Worm (Caenorhabditis elegans) whole organism, L1 larva: ENCODE data around the gene skr-17.

Experiments
- C04F5.9 ChIP-seq: sonication (generic microtip); optimal IDR thresholded peaks from 2 replicates; lab custom pipeline; 2016; ENCODE audit warnings: missing genetic modification characterization, missing compliant biosample characterization
- F16B12.6 ChIP-seq: fragments of 150-350 bp; optimal IDR thresholded peaks from 2 replicates; lab custom pipeline; 2014; ENCODE audit warnings: missing biosample characterization, missing genetic modification characterization
- alr-1 ChIP-seq: fragments of 200-800 bp; sonication (Bioruptor generic); optimal IDR thresholded peaks from 2 replicates; lab custom pipeline; 2018; ENCODE audit warnings: borderline replicate concordance, mild to moderate bottlenecking, missing genetic modification characterization, missing compliant biosample characterization
- aly-2 ChIP-seq: fragments of 150-350 bp; optimal IDR thresholded peaks from 2 replicates; lab custom pipeline; 2014; ENCODE audit warnings: missing biosample characterization, missing genetic modification characterization
- blmp-1 ChIP-seq: fragments of 150-350 bp; optimal IDR thresholded peaks from 2 replicates; lab custom pipeline; 2014; ENCODE audit warnings: missing biosample characterization, missing genetic modification characterization
- ceh-63 ChIP-seq: fragments of 200-800 bp; sonication (Bioruptor generic); optimal IDR thresholded peaks from 2 replicates; lab custom pipeline; 2018; ENCODE audit warnings: mild to moderate bottlenecking, missing genetic modification characterization, missing compliant biosample characterization
- ceh-8 ChIP-seq: fragments of 200-800 bp; sonication (Bioruptor generic); optimal IDR thresholded peaks from 2 replicates; lab custom pipeline; 2018; ENCODE audit warnings: mild to moderate bottlenecking, missing genetic modification characterization, moderate library complexity, missing compliant biosample characterization
- ceh-82 ChIP-seq, 3 experiments: fragments of 150-350 bp in 1 of 3; sonication (generic microtip) in 2 of 3; optimal IDR thresholded peaks; 2 replicates each; lab custom pipeline; 2014 to 2017; ENCODE audit warnings: missing biosample characterization in 3 of 3, missing genetic modification characterization in 3 of 3
- ceh-88 ChIP-seq: fragments of 200-800 bp; sonication (Bioruptor generic); IDR thresholded peaks from 2 replicates; pipeline ENCODE4 v1.3.6; 2022; ENCODE audit warnings: missing genetic modification characterization, missing compliant biosample characterization
- dpl-1 ChIP-seq, 3 experiments: fragments of 150-350 bp in 2 of 3; sonication (generic microtip) in 1 of 3; optimal IDR thresholded peaks; 2 replicates each; lab custom pipeline; 2014 to 2017; ENCODE audit warnings: missing biosample characterization in 3 of 3, missing genetic modification characterization in 3 of 3, missing genetic modification reagents in 3 of 3
- efl-1 ChIP-seq, 4 experiments: fragments of 150-350 bp; optimal IDR thresholded peaks in 3 of 4; peaks in 1 of 4; 1 replicate in 1 of 4; 2 replicates in 3 of 4; lab custom pipeline; 2014; ENCODE audit warnings: missing biosample characterization in 2 of 4, missing genetic modification characterization in 2 of 4, missing genetic modification reagents in 2 of 4
- efl-3 ChIP-seq: fragments of 200-800 bp; sonication (Bioruptor generic); optimal IDR thresholded peaks from 2 replicates; lab custom pipeline; 2018; ENCODE audit warnings: mild to moderate bottlenecking, missing genetic modification characterization, missing compliant biosample characterization
- egl-13 ChIP-seq: sonication (generic microtip); optimal IDR thresholded peaks from 2 replicates; lab custom pipeline; 2016; ENCODE audit warnings: missing genotype, missing genetic modification reagents, missing genetic modification characterization, missing compliant biosample characterization
- egl-27 ChIP-seq, 2 experiments: fragments of 150-350 bp in 1 of 2; sonication (generic microtip); optimal IDR thresholded peaks; 3 replicates each; lab custom pipeline; 2017 to 2018; ENCODE audit warnings: missing biosample characterization in 2 of 2, missing genetic modification characterization in 2 of 2, missing genetic modification reagents in 2 of 2
- fkh-8 ChIP-seq: sonication (generic microtip); optimal IDR thresholded peaks from 2 replicates; lab custom pipeline; 2016; ENCODE audit warnings: mild to moderate bottlenecking, missing genetic modification characterization, missing compliant biosample characterization
- grh-1 ChIP-seq: fragments of 200-800 bp; sonication (Bioruptor generic); IDR thresholded peaks from 2 replicates; pipeline ENCODE4 v1.3.6; 2022; ENCODE audit warnings: missing genetic modification reagents, missing genetic modification characterization, missing compliant biosample characterization
- hlh-4 ChIP-seq: sonication (generic microtip); optimal IDR thresholded peaks from 2 replicates; lab custom pipeline; 2016; ENCODE audit warnings: mild to moderate bottlenecking, missing genetic modification characterization, missing compliant biosample characterization
- hpl-2 ChIP-seq: fragments of 150-350 bp; optimal IDR thresholded peaks from 2 replicates; lab custom pipeline; 2014; ENCODE audit warnings: missing biosample characterization, missing genetic modification reagents, missing genetic modification characterization
- lin-14 ChIP-seq: fragments of 200-800 bp; sonication (Bioruptor generic); optimal IDR thresholded peaks from 2 replicates; lab custom pipeline; 2018; ENCODE audit warnings: mild to moderate bottlenecking, missing genetic modification characterization, moderate library complexity, missing compliant biosample characterization
- lin-15B ChIP-seq: fragments of 150-350 bp; sonication (generic microtip); optimal IDR thresholded peaks from 3 replicates; lab custom pipeline; 2014; ENCODE audit warnings: missing biosample characterization, missing genetic modification characterization
- lin-35 ChIP-seq, 2 experiments: fragments of 150-350 bp; optimal IDR thresholded peaks; 2 replicates each; lab custom pipeline; 2014; ENCODE audit warnings: missing biosample characterization in 2 of 2, missing genetic modification characterization in 2 of 2, missing genetic modification reagents in 2 of 2
- lin-39 ChIP-seq: fragments of 150-350 bp; optimal IDR thresholded peaks from 2 replicates; lab custom pipeline; 2014; ENCODE audit warnings: missing biosample characterization, missing genetic modification reagents, missing genetic modification characterization
- lsy-2 ChIP-seq, 2 experiments: fragments of 150-350 bp; optimal IDR thresholded peaks; 2 replicates each; lab custom pipeline; 2014; ENCODE audit warnings: missing biosample characterization in 2 of 2, missing genetic modification characterization in 2 of 2
- mab-9 ChIP-seq: fragments of 200-800 bp; sonication (Bioruptor generic); IDR thresholded peaks from 2 replicates; pipeline ENCODE4 v1.3.6; 2022; ENCODE audit warnings: missing genetic modification reagents, missing genetic modification characterization, missing compliant biosample characterization
- mdl-1 ChIP-seq, 2 experiments: fragments of 150-350 bp; optimal IDR thresholded peaks; 2 replicates each; lab custom pipeline; 2014 to 2017; ENCODE audit warnings: missing biosample characterization in 2 of 2, missing genetic modification characterization in 2 of 2, inconsistent platforms in 1 of 2
- mef-2 ChIP-seq: fragments of 150-350 bp; optimal IDR thresholded peaks from 2 replicates; lab custom pipeline; 2014; ENCODE audit warnings: missing biosample characterization, missing genetic modification characterization
- mep-1 ChIP-seq: fragments of 150-350 bp; optimal IDR thresholded peaks from 2 replicates; lab custom pipeline; 2014; ENCODE audit warnings: missing biosample characterization, missing genetic modification characterization
- nhr-20 ChIP-seq: sonication (generic microtip); optimal IDR thresholded peaks from 2 replicates; lab custom pipeline; 2016; ENCODE audit warnings: mild to moderate bottlenecking, missing genetic modification characterization, missing compliant biosample characterization
- nhr-71 ChIP-seq: sonication (generic microtip); optimal IDR thresholded peaks from 2 replicates; lab custom pipeline; 2016; ENCODE audit warnings: mild to moderate bottlenecking, missing genetic modification characterization, moderate library complexity, missing compliant biosample characterization
- nhr-85 ChIP-seq: sonication (generic microtip); peaks from one replicate; lab custom pipeline; 2016; ENCODE audit warnings: missing genetic modification characterization, inconsistent platforms, missing compliant biosample characterization
- pag-3 ChIP-seq: sonication (generic microtip); optimal IDR thresholded peaks from 2 replicates; lab custom pipeline; 2017; ENCODE audit warnings: missing genetic modification characterization, mild to moderate bottlenecking, missing compliant biosample characterization, antibody characterized with exemption, borderline replicate concordance; ENCODE audit not compliant: insufficient read depth
- pax-3 ChIP-seq: fragments of 200-800 bp; sonication (Bioruptor generic); optimal IDR thresholded peaks from 2 replicates; lab custom pipeline; 2018; ENCODE audit warnings: mild to moderate bottlenecking, missing genetic modification characterization, moderate library complexity, missing compliant biosample characterization
- skn-1 ChIP-seq: fragments of 150-350 bp; optimal IDR thresholded peaks from 2 replicates; lab custom pipeline; 2014; ENCODE audit warnings: missing biosample characterization, missing genetic modification characterization
- snpc-4 ChIP-seq: fragments of 150-350 bp; optimal IDR thresholded peaks from 2 replicates; lab custom pipeline; 2014; ENCODE audit warnings: missing biosample characterization, missing genetic modification characterization
- sptf-1 ChIP-seq: fragments of 150-350 bp; optimal IDR thresholded peaks from 2 replicates; lab custom pipeline; 2014; ENCODE audit warnings: missing biosample characterization, missing genetic modification characterization
- sup-37 ChIP-seq: fragments of 200-800 bp; sonication (Bioruptor generic); optimal IDR thresholded peaks from 2 replicates; lab custom pipeline; 2018; ENCODE audit warnings: mild to moderate bottlenecking, missing genetic modification characterization, missing compliant biosample characterization
- unc-86 ChIP-seq: sonication (generic microtip); optimal IDR thresholded peaks from 2 replicates; lab custom pipeline; 2016; ENCODE audit warnings: missing genetic modification characterization, missing compliant biosample characterization
- unc-98 ChIP-seq: fragments of 200-800 bp; sonication (Bioruptor generic); IDR thresholded peaks from 2 replicates; pipeline ENCODE4 v1.3.6; 2022; ENCODE audit warnings: missing genetic modification characterization, missing compliant biosample characterization
- vab-15 ChIP-seq: sonication (generic microtip); optimal IDR thresholded peaks from 2 replicates; lab custom pipeline; 2017; ENCODE audit warnings: missing genotype, mild to moderate bottlenecking, missing genetic modification characterization, missing compliant biosample characterization
- ztf-4 ChIP-seq: fragments of 150-350 bp; optimal IDR thresholded peaks from 2 replicates; lab custom pipeline; 2014; ENCODE audit warnings: missing biosample characterization, missing genetic modification characterization

skr-17 gene

ce11 chrII:7763569-7763968, 19.7 kb upstream of the skr-17 start, which contains the start of gene B0228.9:
Gene B0228.9, minus strand, starts transcription at chrII:7763669.
- TF ChIP-seq pag-3 (tag; lab: Kevin White, UChicago) (no peak), hpl-2 (GFP tag; lab: Kevin White, UChicago) (no peak), aly-2 (no peak), ceh-8 (GFP tag; lab: Kevin White, UChicago) (no peak), skn-1 (tag; lab: Kevin White, UChicago) (no peak), mab-9 (no peak), alr-1 (tag; lab: Kevin White, UChicago) (no peak), snpc-4 (tag; lab: Kevin White, UChicago) (no peak)

- TF ChIP-seq lin-14 (GFP tag; lab: Kevin White, UChicago) (no peak), unc-86 (tag; lab: Kevin White, UChicago) (no peak), sup-37 (no peak), mef-2 (no peak), nhr-85 (tag; lab: Kevin White, UChicago) (no peak), hlh-4 (tag; lab: Kevin White, UChicago) (no peak), alr-1 (tag; lab: Kevin White, UChicago) (no peak), skn-1 (tag; lab: Kevin White, UChicago) (no peak), pax-3 (tag; lab: Kevin White, UChicago) (no peak), lin-39 (tag; lab: Kevin White, UChicago) (no peak), nhr-71 (tag; lab: Kevin White, UChicago) (no peak), grh-1 (GFP tag; lab: Robert Waterston, UW) (no peak), egl-13 (tag; lab: Kevin White, UChicago) (no peak), mep-1 (no peak), aly-2 (no peak), hpl-2 (GFP tag; lab: Kevin White, UChicago) (no peak), fkh-8 (tag; lab: Kevin White, UChicago) (no peak), lsy-2 (tag; optimal IDR thresholded peaks at IDR 0.05; lab: Kevin White, UChicago) (no peak)
- TF ChIP-seq, all 84 proteins: peak for 0
Measured at ce11 chrII:7765456-7765855, 17.9 kb upstream of the skr-17 start, which contains the start of gene srh-39. Gene srh-39, minus strand, starts transcription at chrII:7765556.

- TF ChIP-seq blmp-1 = peak; percentile 56
- no peak for TF ChIP-seq ceh-82 (tag; optimal IDR thresholded peaks at IDR 0.05; lab: Kevin White, UChicago)
- peak; percentile 59 for TF ChIP-seq nhr-85 (tag; lab: Kevin White, UChicago)
- TF ChIP-seq, all 84 proteins: peak for 2
Measured at ce11 chrII:7769254-7769653, 14.1 kb upstream of the skr-17 start.

- TF ChIP-seq F16B12.6 (no peak), nhr-20 (no peak), ztf-4 (tag; lab: Kevin White, UChicago) (no peak), unc-98 (no peak), lin-15B (tag; lab: Kevin White, UChicago) (no peak), egl-27 (tag; optimal IDR thresholded peaks at IDR 0.05; lab: Kevin White, UChicago) (no peak), ceh-88 (GFP tag; lab: Robert Waterston, UW) (no peak), efl-3 (GFP tag; lab: Kevin White, UChicago) (no peak), dpl-1 (GFP tag; optimal IDR thresholded peaks at IDR 0.05; lab: Kevin White, UChicago) (no peak), ceh-63 (no peak), fkh-8 (tag; lab: Kevin White, UChicago) (peak; percentile 65), nhr-85 (tag; lab: Kevin White, UChicago) (no peak), egl-13 (tag; lab: Kevin White, UChicago) (no peak), C04F5.9 (no peak), sptf-1 (tag; lab: Kevin White, UChicago) (no peak), efl-1 (optimal IDR thresholded peaks at IDR 0.05; lab: Kevin White, UChicago) (no peak), efl-1 (GFP tag; optimal IDR thresholded peaks at IDR 0.05 in 1 of 2; lab: Kevin White, UChicago) (peak in 1 of 2 experiments; percentile 49), lin-14 (GFP tag; lab: Kevin White, UChicago) (peak; percentile 31), lin-35 (GFP tag; optimal IDR thresholded peaks at IDR 0.05; lab: Kevin White, UChicago) (no peak), vab-15 (tag; lab: Kevin White, UChicago) (no peak), mef-2 (no peak), mdl-1 (tag; optimal IDR thresholded peaks at IDR 0.05; lab: Kevin White, UChicago) (no peak), ceh-8 (GFP tag; lab: Kevin White, UChicago) (no peak)
Measured at ce11 chrII:7770253-7770652, 13.1 kb upstream of the skr-17 start.
